Fruit fly (Drosophila melanogaster): ENCODE results near the gene CG14969.

The CG14969 gene

DNA sequence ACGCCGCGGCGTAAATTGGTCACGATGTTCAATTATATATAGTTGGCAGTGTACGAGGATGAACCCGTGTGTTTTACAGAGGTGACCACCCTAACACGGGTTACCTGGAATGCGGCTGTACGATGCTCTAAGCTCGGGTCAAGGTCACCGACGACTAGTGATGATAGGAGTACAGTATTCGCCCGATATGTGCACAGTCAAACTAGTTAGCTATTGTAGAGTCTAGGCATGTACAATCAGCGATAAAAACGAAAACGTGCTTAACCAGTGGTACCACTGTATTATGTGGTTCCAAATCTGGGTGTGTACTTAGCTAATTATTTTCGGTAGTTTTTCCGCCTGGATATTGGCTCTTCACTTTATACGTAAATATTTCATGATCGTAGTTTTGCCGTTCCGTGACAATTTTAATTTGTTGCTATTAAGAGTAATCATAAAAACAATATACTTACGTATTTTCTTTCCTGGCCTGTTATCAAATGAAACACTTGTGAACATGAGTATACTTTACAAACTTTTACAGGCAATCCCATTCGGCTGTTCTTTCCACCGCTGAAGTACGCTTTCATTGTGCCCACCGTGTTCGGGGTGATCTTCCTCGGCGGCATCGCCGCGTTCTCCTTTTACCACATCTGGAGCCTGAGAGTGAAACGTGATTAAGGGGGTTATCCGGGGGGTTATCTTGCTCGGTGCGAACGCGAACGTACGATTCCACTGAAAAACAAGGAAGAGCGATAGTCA lies 14.6 kb downstream of the CG14969 start (continued):
- TF ChIP-seq HmgZ (tag; optimal IDR thresholded peaks at IDR 0.05) (no peak), slou (GFP tag; optimal IDR thresholded peaks at IDR 0.05) (no peak), row (GFP tag; IDR thresholded peaks at IDR 0.05) (peak; percentile 78), Lpt (GFP tag; optimal IDR thresholded peaks at IDR 0.05) (no peak), jumu (GFP tag; optimal IDR thresholded peaks at IDR 0.05) (peak; percentile 10), grau (tag; optimal IDR thresholded peaks at IDR 0.05) (peak; percentile 95), CG12219 (GFP tag; optimal IDR thresholded peaks at IDR 0.05) (peak; percentile 2), CG6272 (GFP tag; IDR thresholded peaks at IDR 0.05) (no peak), CG8765 (GFP tag; IDR thresholded peaks at IDR 0.05) (no peak), CG32772 (GFP tag; IDR thresholded peaks at IDR 0.05) (peak; percentile 35; the same call in 1 of the 2 replicates), nerfin-2 (GFP tag; IDR thresholded peaks at IDR 0.05; ENCODE audit: partially characterized antibody) (no peak), bcd (GFP tag; optimal IDR thresholded peaks at IDR 0.05) (no peak), yki (optimal IDR thresholded peaks at IDR 0.05) (no peak), Trl (optimal IDR thresholded peaks at IDR 0.05) (no peak), Trl (GFP tag; optimal IDR thresholded peaks at IDR 0.05) (peak; percentile 19), CG2120 (GFP tag; optimal IDR thresholded peaks at IDR 0.05) (peak; percentile 56), CG9932 (GFP tag; IDR thresholded peaks at IDR 0.05) (0 out of 2 replicates have a peak, but pooled peaks have one; percentile 32), CG13424 (tag; optimal IDR thresholded peaks at IDR 0.05) (peak; percentile 3), Hr78 (GFP tag; optimal IDR thresholded peaks at IDR 0.05) (peak in 1 of 2 experiments; percentile 97), sens (GFP tag) (peak; percentile 75), CG6175 (GFP tag; IDR thresholded peaks at IDR 0.05) (no peak), CG8089 (GFP tag; optimal IDR thresholded peaks at IDR 0.05) (no peak), dm (GFP tag; optimal IDR thresholded peaks at IDR 0.05) (no peak), E2f2 (GFP tag; IDR thresholded peaks at IDR 0.05) (peak; percentile 7; the same call in 1 of the 2 replicates), CG10979 (tag; optimal IDR thresholded peaks at IDR 0.05) (peak; percentile 6), ind (GFP tag; optimal IDR thresholded peaks at IDR 0.05) (peak; percentile 39), Aef1 (GFP tag; IDR thresholded peaks at IDR 0.05) (no peak), aop (GFP tag; IDR thresholded peaks at IDR 0.05) (no peak), al (GFP tag; IDR thresholded peaks at IDR 0.05) (no peak), CG14014 (GFP tag; IDR thresholded peaks at IDR 0.05) (0 out of 2 replicates have a peak, but pooled peaks have one; percentile 47), CG17359 (tag; optimal IDR thresholded peaks at IDR 0.05) (no peak), HLH4C (GFP tag; IDR thresholded peaks at IDR 0.05; ENCODE audit: partially characterized antibody) (no peak), CG18599 (GFP tag; optimal IDR thresholded peaks at IDR 0.05) (peak; percentile 69), Ptx1 (GFP tag; IDR thresholded peaks at IDR 0.05) (peak; percentile 38; the same call in 1 of the 2 replicates), CG10543 (GFP tag; optimal IDR thresholded peaks at IDR 0.05) (peak; percentile 35), Taf1 (GFP tag; IDR thresholded peaks at IDR 0.05) (0 out of 2 replicates have a peak, but pooled peaks have one; percentile 21), PHDP (tag; optimal IDR thresholded peaks at IDR 0.05) (peak; percentile 26), CG2678 (tag; optimal IDR thresholded peaks at IDR 0.05) (peak; percentile 36), org-1 (GFP tag; optimal IDR thresholded peaks at IDR 0.05) (peak; percentile 31), lab (GFP tag; optimal IDR thresholded peaks at IDR 0.05) (peak; percentile 50), Kr (GFP tag; optimal IDR thresholded peaks at IDR 0.05) (no peak), slp2 (GFP tag; optimal IDR thresholded peaks at IDR 0.05) (no peak), CG30403 (GFP tag; optimal IDR thresholded peaks at IDR 0.05) (peak; percentile 22), pnt (GFP tag; optimal IDR thresholded peaks at IDR 0.05) (peak; percentile 1), crc (GFP tag; optimal IDR thresholded peaks at IDR 0.05) (peak; percentile 6), tin (GFP tag; optimal IDR thresholded peaks at IDR 0.05) (no peak), CG10462 (GFP tag; optimal IDR thresholded peaks at IDR 0.05) (no peak), p53 (GFP tag; optimal IDR thresholded peaks at IDR 0.05) (no peak), Ada2b (GFP tag; IDR thresholded peaks at IDR 0.05) (0 out of 2 replicates have a peak, but pooled peaks have one; percentile 19), NfI (GFP tag; optimal IDR thresholded peaks at IDR 0.05) (peak; percentile 3)
